Fruit fly (Drosophila melanogaster): ENCODE data around the gene mthl10.

mthl10 gene

dm6 chr3L:390194-390593, 47.5 kb upstream of the mthl10 start (continued):
- no peak for TF ChIP-seq fd3F (GFP tag; optimal IDR thresholded peaks at IDR 0.05)
- TF ChIP-seq NC2α (GFP tag; optimal IDR thresholded peaks at IDR 0.05), result no peak
- TF ChIP-seq CG10267 (tag; optimal IDR thresholded peaks at IDR 0.05), result no peak
- TF ChIP-seq Blimp-1 (GFP tag; optimal IDR thresholded peaks at IDR 0.05), result peak; percentile 16
- TF ChIP-seq CG17359 (tag; optimal IDR thresholded peaks at IDR 0.05), result no peak
- no peak for TF ChIP-seq CG6854 (GFP tag; optimal IDR thresholded peaks at IDR 0.05)
- no peak for TF ChIP-seq CG6813 (GFP tag; optimal IDR thresholded peaks at IDR 0.05)
- no peak for TF ChIP-seq Eip74EF (GFP tag; optimal IDR thresholded peaks at IDR 0.05)
- TF ChIP-seq slp2 (GFP tag; optimal IDR thresholded peaks at IDR 0.05), result no peak
- TF ChIP-seq trem (tag; optimal IDR thresholded peaks at IDR 0.05), result no peak
- no peak for TF ChIP-seq cad (GFP tag; optimal IDR thresholded peaks at IDR 0.05)
- TF ChIP-seq CG17385 (GFP tag; optimal IDR thresholded peaks at IDR 0.05), result no peak
- peak; percentile 34 for TF ChIP-seq CG2712 (tag; optimal IDR thresholded peaks at IDR 0.05)
- TF ChIP-seq Rfx (GFP tag; IDR thresholded peaks at IDR 0.05), result no peak
- TF ChIP-seq CG1832 (GFP tag; optimal IDR thresholded peaks at IDR 0.05), result no peak
- no peak for TF ChIP-seq sens-2 (GFP tag; IDR thresholded peaks at IDR 0.05)
- TF ChIP-seq ap (GFP tag; IDR thresholded peaks at IDR 0.05), result no peak
- no peak for TF ChIP-seq da (GFP tag; optimal IDR thresholded peaks at IDR 0.05)
- no peak for TF ChIP-seq Lhr (GFP tag; optimal IDR thresholded peaks at IDR 0.05)
- TF ChIP-seq Dbx (GFP tag; IDR thresholded peaks at IDR 0.05), result no peak
- TF ChIP-seq psq (GFP tag; optimal IDR thresholded peaks at IDR 0.05), result no peak
- TF ChIP-seq Trl (optimal IDR thresholded peaks at IDR 0.05), result no peak
- no peak for TF ChIP-seq Trl (GFP tag; optimal IDR thresholded peaks at IDR 0.05)
- TF ChIP-seq CG4404 (GFP tag; IDR thresholded peaks at IDR 0.05), result peak; percentile 33; the same call in 1 of the 2 replicates
- TF ChIP-seq knrl (GFP tag; IDR thresholded peaks at IDR 0.05; ENCODE audit: partially characterized antibody), result peak; percentile 56; the same call in 2 of the 3 replicates
- no peak for TF ChIP-seq dpn (GFP tag; optimal IDR thresholded peaks at IDR 0.05)
- TF ChIP-seq Doc2 (GFP tag; IDR thresholded peaks at IDR 0.05), result no peak
- TF ChIP-seq CG2129 (GFP tag; IDR thresholded peaks at IDR 0.05; ENCODE audit: partially characterized antibody), result peak; percentile 31; the same call in 1 of the 2 replicates
- no peak for TF ChIP-seq CG31441 (GFP tag; IDR thresholded peaks at IDR 0.05)
- peak; percentile 16; the same call in 1 of the 2 replicates for TF ChIP-seq lmd (GFP tag; IDR thresholded peaks at IDR 0.05)
- no peak for TF ChIP-seq stwl (tag; optimal IDR thresholded peaks at IDR 0.05)
- TF ChIP-seq jumu (GFP tag; optimal IDR thresholded peaks at IDR 0.05), result no peak
- TF ChIP-seq CG8388 (GFP tag; optimal IDR thresholded peaks at IDR 0.05), result no peak
- 0 out of 2 replicates have a peak, but pooled peaks have one; percentile 5 for TF ChIP-seq CG32532 (GFP tag; IDR thresholded peaks at IDR 0.05)
- TF ChIP-seq CG16813 (GFP tag; IDR thresholded peaks at IDR 0.05; ENCODE audit: partially characterized antibody), result peak; percentile 64
- TF ChIP-seq cato (GFP tag; optimal IDR thresholded peaks at IDR 0.05; ENCODE audit: borderline replicate concordance), result no peak
- no peak for TF ChIP-seq zf30C (GFP tag; optimal IDR thresholded peaks at IDR 0.05)
- peak; percentile 6 for TF ChIP-seq Sry-δ (GFP tag; optimal IDR thresholded peaks at IDR 0.05)
- no peak for TF ChIP-seq Poxn (GFP tag; IDR thresholded peaks at IDR 0.05)
- no peak for TF ChIP-seq CG4328 (GFP tag; optimal IDR thresholded peaks at IDR 0.05)
- TF ChIP-seq fu2 (GFP tag; optimal IDR thresholded peaks at IDR 0.05), result no peak
- no peak for TF ChIP-seq wdn (GFP tag; IDR thresholded peaks at IDR 0.05)
- no peak for TF ChIP-seq dimm (GFP tag; IDR thresholded peaks at IDR 0.05)
- peak; percentile 13 for TF ChIP-seq CG17829 (tag; optimal IDR thresholded peaks at IDR 0.05)
- no peak for TF ChIP-seq Nf-YB (GFP tag; optimal IDR thresholded peaks at IDR 0.05)
- no peak for TF ChIP-seq CG9215 (GFP tag; IDR thresholded peaks at IDR 0.05)
- peak; percentile 30 for TF ChIP-seq CG10979 (tag; optimal IDR thresholded peaks at IDR 0.05)
- peak; percentile 59; the same call in 2 of the 3 replicates for TF ChIP-seq Doc3 (GFP tag; IDR thresholded peaks at IDR 0.05; ENCODE audit: partially characterized antibody)
- TF ChIP-seq mld (GFP tag; IDR thresholded peaks at IDR 0.05; ENCODE audit: partially characterized antibody), result no peak
- no peak for TF ChIP-seq CG14441 (GFP tag; IDR thresholded peaks at IDR 0.05)
- no peak for TF ChIP-seq CG2199 (GFP tag; IDR thresholded peaks at IDR 0.05)
